Worm (Caenorhabditis elegans) whole organism, L4 larva: Measurements from ENCODE around the gene srh-179.

Experiments
- aly-2 ChIP-seq: sonication (generic microtip); optimal IDR thresholded peaks from 2 replicates; lab custom pipeline; 2018; ENCODE audit warnings: missing biosample characterization, missing genetic modification characterization
- hlh-30 ChIP-seq: sonication (generic microtip); optimal IDR thresholded peaks from 2 replicates; lab custom pipeline; 2017; ENCODE audit warnings: antibody characterized with exemption, mild to moderate bottlenecking, missing genetic modification characterization, missing compliant biosample characterization; ENCODE audit not compliant: insufficient read depth
- lir-3 ChIP-seq: sonication (generic microtip); optimal IDR thresholded peaks from 2 replicates; lab custom pipeline; 2016; ENCODE audit warnings: mild to moderate bottlenecking, missing genetic modification characterization, missing compliant biosample characterization

- TF ChIP-seq lir-3 (tag; lab: Kevin White, UChicago), result no peak
- TF ChIP-seq hlh-30 (tag; lab: Kevin White, UChicago), result no peak
- TF ChIP-seq aly-2 (tag; lab: Kevin White, UChicago), result no peak
Measured at ce11 chrV:18473415-18473814, 2.8 kb upstream of the srh-179 start, which contains the start of gene srh-182.
